ENCODE assay signal across 6 worm cellular contexts in genomic region chrV:1713761-1714160, ce11.
TF ChIP-seq lines count a peak whose summit lies in the region.

No protein-coding gene starts in this region.

TF ChIP-seq in whole organism, L1 larva, 84 proteins besides CTCF, POLR2A, EP300 and RAD21:
- peak; percentile 44; the same call in 1 of the 2 replicates for TF ChIP-seq unc-98 (GFP tag; IDR thresholded peaks at IDR 0.05; lab: Robert Waterston, UW)
- TF ChIP-seq ets-5 (GFP tag; IDR thresholded peaks at IDR 0.05; lab: Robert Waterston, UW): 0 out of 2 replicates have a peak, but pooled peaks have one; percentile 17
- TF ChIP-seq mab-9 (GFP tag; IDR thresholded peaks at IDR 0.05; lab: Robert Waterston, UW): peak; percentile 58; the same call in 1 of the 2 replicates
- 0 out of 2 replicates have a peak, but pooled peaks have one; percentile 18 for TF ChIP-seq grh-1 (GFP tag; IDR thresholded peaks at IDR 0.05; lab: Robert Waterston, UW)
- peak; percentile 20; the same call in 1 of the 2 replicates for TF ChIP-seq ceh-88 (GFP tag; IDR thresholded peaks at IDR 0.05; lab: Robert Waterston, UW)

TF ChIP-seq in whole organism, L4 larva, 104 proteins besides CTCF, POLR2A, EP300 and RAD21 (continues in another document):
- TF ChIP-seq lim-7 (GFP tag; IDR thresholded peaks at IDR 0.05; lab: Robert Waterston, UW) (peak; percentile 8; the same call in 1 of the 2 replicates), mdt-29 (GFP tag; IDR thresholded peaks at IDR 0.05; lab: Robert Waterston, UW) (peak; percentile 58; the same call in 1 of the 2 replicates), egl-43 (GFP tag; IDR thresholded peaks at IDR 0.05; lab: Robert Waterston, UW) (peak; percentile 84), F26F4.8 (GFP tag; conservative IDR thresholded peaks at IDR 0.05; lab: Robert Waterston, UW) (peak; percentile 86), zfp-3 (GFP tag; conservative IDR thresholded peaks at IDR 0.05; lab: Robert Waterston, UW) (0 out of 2 replicates have a peak, but pooled peaks have one; percentile 28), ZK337.2 (GFP tag; IDR thresholded peaks at IDR 0.05; lab: Robert Waterston, UW) (peak; percentile 6; the same call in 1 of the 2 replicates), tag-97 (GFP tag; IDR thresholded peaks at IDR 0.05; lab: Robert Waterston, UW) (0 out of 2 replicates have a peak, but pooled peaks have one; percentile 57), F44E2.7 (GFP tag; IDR thresholded peaks at IDR 0.05; lab: Robert Waterston, UW) (peak; percentile 92; the same call in 1 of the 2 replicates), D1046.2 (GFP tag; IDR thresholded peaks at IDR 0.05; lab: Robert Waterston, UW) (peak; percentile 26; the same call in 1 of the 2 replicates), lin-29 (GFP tag; IDR thresholded peaks at IDR 0.05; lab: Robert Waterston, UW) (peak; percentile 47; the same call in 1 of the 2 replicates), madf-5 (GFP tag; IDR thresholded peaks at IDR 0.05; lab: Robert Waterston, UW) (peak in 1 of 2 experiments; percentile 93; a peak in 2 of 4 replicates), daf-8 (GFP tag; IDR thresholded peaks at IDR 0.05; lab: Robert Waterston, UW) (0 out of 2 replicates have a peak, but pooled peaks have one; percentile 28), ceh-44 (GFP tag; IDR thresholded peaks at IDR 0.05; lab: Robert Waterston, UW) (0 out of 2 replicates have a peak, but pooled peaks have one; percentile 31)

TF ChIP-seq in whole organism, early embryonic, 17 proteins besides CTCF, POLR2A, EP300 and RAD21:
- TF ChIP-seq scrt-1 (GFP tag; IDR thresholded peaks at IDR 0.05; lab: Robert Waterston, UW): peak; percentile 68
- TF ChIP-seq sea-1 (GFP tag; conservative IDR thresholded peaks at IDR 0.05; lab: Robert Waterston, UW): peak; percentile 88
- TF ChIP-seq tbx-11 (GFP tag; IDR thresholded peaks at IDR 0.05; lab: Robert Waterston, UW): peak; percentile 71; the same call in 1 of the 2 replicates
TF ChIP-seq in whole organism, early embryonic: peak in this region for 3; not testable (repeated sequence) for 14.

TF ChIP-seq in whole organism, late embryonic, 69 proteins besides CTCF, POLR2A, EP300 and RAD21:
- TF ChIP-seq ceh-45 (GFP tag; IDR thresholded peaks at IDR 0.05; lab: Robert Waterston, UW): 0 out of 2 replicates have a peak, but pooled peaks have one; percentile 67

TF ChIP-seq in whole organism, midembryonic, 9 proteins besides CTCF, POLR2A, EP300 and RAD21:
- TF ChIP-seq flt-1 (GFP tag; IDR thresholded peaks at IDR 0.05; lab: Robert Waterston, UW) (peak; percentile 57), ztf-23 (GFP tag; IDR thresholded peaks at IDR 0.05; lab: Robert Waterston, UW) (peak; percentile 84), ref-1 (GFP tag; conservative IDR thresholded peaks at IDR 0.05; lab: Robert Waterston, UW) (peak; percentile 47; the same call in 1 of the 2 replicates), T22C8.4 (GFP tag; IDR thresholded peaks at IDR 0.05; lab: Robert Waterston, UW) (peak; percentile 29; the same call in 1 of the 2 replicates), tab-1 (GFP tag; IDR thresholded peaks at IDR 0.05; lab: Robert Waterston, UW) (peak; percentile 81), klf-2 (GFP tag; conservative IDR thresholded peaks at IDR 0.05; lab: Robert Waterston, UW) (peak; percentile 86)

TF ChIP-seq in whole organism, young adult, 124 proteins besides CTCF, POLR2A, EP300 and RAD21:
- TF ChIP-seq ztf-6 (GFP tag; IDR thresholded peaks at IDR 0.05; lab: Robert Waterston, UW) (peak; percentile 8; the same call in 1 of the 2 replicates), F37B4.10 (GFP tag; IDR thresholded peaks at IDR 0.05; lab: Robert Waterston, UW) (0 out of 2 replicates have a peak, but pooled peaks have one; percentile 92), ztf-25 (GFP tag; IDR thresholded peaks at IDR 0.05; lab: Robert Waterston, UW) (0 out of 2 replicates have a peak, but pooled peaks have one; percentile 31), sea-2 (GFP tag; IDR thresholded peaks at IDR 0.05; lab: Robert Waterston, UW) (peak; percentile 77; the same call in 1 of the 2 replicates), Y95B8A.8 (GFP tag; IDR thresholded peaks at IDR 0.05; lab: Robert Waterston, UW) (peak; percentile 75), aptf-3 (GFP tag; IDR thresholded peaks at IDR 0.05; lab: Robert Waterston, UW) (0 out of 2 replicates have a peak, but pooled peaks have one; percentile 21), nfya-2 (GFP tag; IDR thresholded peaks at IDR 0.05; lab: Robert Waterston, UW) (0 out of 2 replicates have a peak, but pooled peaks have one; percentile 72), ceh-91 (GFP tag; IDR thresholded peaks at IDR 0.05; lab: Robert Waterston, UW) (peak; percentile 28; the same call in 1 of the 2 replicates), ceh-58 (GFP tag; IDR thresholded peaks at IDR 0.05; lab: Robert Waterston, UW) (peak; percentile 77; the same call in 1 of the 2 replicates), cebp-2 (GFP tag; IDR thresholded peaks at IDR 0.05; lab: Robert Waterston, UW) (peak; percentile 37; the same call in 1 of the 2 replicates), lag-1 (GFP tag; IDR thresholded peaks at IDR 0.05; lab: Robert Waterston, UW) (peak; percentile 63; the same call in 1 of the 2 replicates), K11D2.4 (GFP tag; IDR thresholded peaks at IDR 0.05; lab: Robert Waterston, UW) (peak; percentile 64), bed-1 (GFP tag; IDR thresholded peaks at IDR 0.05; lab: Robert Waterston, UW) (0 out of 2 replicates have a peak, but pooled peaks have one; percentile 73)
